Worm (Caenorhabditis elegans) whole organism, L4/young adult: ENCODE results near the gene T01G1.2.

ENCODE experiments used
- W03F9.2 ChIP-seq: fragments of 150-350 bp; optimal IDR thresholded peaks from 2 replicates; lab custom pipeline; 2014; ENCODE audit warnings: missing biosample characterization, missing genetic modification characterization
- dao-5 ChIP-seq: sonication (generic microtip); optimal IDR thresholded peaks from 2 replicates; lab custom pipeline; 2016; ENCODE audit warnings: missing genotype, missing genetic modification characterization, moderate library complexity, missing compliant biosample characterization

The T01G1.2 gene

DNA sequence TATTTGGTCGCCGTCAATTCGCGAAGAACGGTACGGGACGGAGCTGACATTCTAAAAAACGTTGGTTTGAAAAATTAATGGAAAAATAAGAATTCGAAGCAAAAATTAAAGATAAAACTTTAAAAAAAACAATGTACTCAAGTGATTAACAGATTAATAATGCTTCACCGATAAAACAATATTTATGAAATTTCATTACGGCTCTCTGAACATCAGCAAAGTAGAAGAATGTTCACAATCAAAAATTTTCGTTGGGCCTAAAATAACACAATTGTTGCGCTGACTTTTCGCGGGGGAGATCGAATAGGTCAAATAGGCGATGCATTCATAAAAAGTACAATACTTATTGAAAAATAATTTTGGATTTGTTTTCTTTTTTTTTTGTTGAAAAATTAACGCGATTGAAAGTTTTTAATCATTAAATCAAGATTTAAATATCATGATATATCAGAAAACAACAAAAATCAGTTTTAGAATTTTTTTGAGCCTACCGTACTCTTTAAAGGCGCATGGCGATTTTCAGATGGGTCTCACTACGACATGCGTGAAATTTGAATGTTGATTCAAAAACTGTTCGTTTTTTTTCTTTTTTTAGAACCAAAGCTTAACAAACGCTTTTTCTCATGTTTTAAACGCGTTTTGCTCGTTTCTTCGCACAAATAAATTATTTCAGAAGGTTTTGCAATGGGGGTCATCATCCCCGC, 49.2 kb downstream of the T01G1.2 start, which contains the start of the genes memi-3 and cyp-31A2:
Gene memi-3 (minus strand): TSS at position 51 of the 704 bp plus-strand sequence.
Gene cyp-31A2 (plus strand): TSS at position 674 of the 704 bp plus-strand sequence.
- TF ChIP-seq W03F9.2 (tag; lab: Kevin White, UChicago) (peak; percentile 8), dao-5 (tag; lab: Kevin White, UChicago) (no peak)
